Worm (Caenorhabditis elegans) whole organism, L4 larva: ENCODE results near the gene F31F4.11.

ENCODE experiments used
- F37D6.2 ChIP-seq: sonication (generic microtip); optimal IDR thresholded peaks from 2 replicates; lab custom pipeline; 2016; ENCODE audit warnings: mild to moderate bottlenecking, missing genetic modification characterization, missing compliant biosample characterization
- R02D3.7 ChIP-seq: fragments of 150-350 bp; sonication (generic microtip); optimal IDR thresholded peaks from 3 replicates; lab custom pipeline; 2014; ENCODE audit warnings: missing biosample characterization, missing genetic modification characterization
- T20F7.1 ChIP-seq: fragments of 200-800 bp; sonication (Bioruptor generic); optimal IDR thresholded peaks from 2 replicates; lab custom pipeline; 2018; ENCODE audit warnings: mild to moderate bottlenecking, missing genetic modification characterization, missing compliant biosample characterization
- Y105C5A.15 ChIP-seq: fragments of 200-800 bp; sonication (Bioruptor generic); IDR thresholded peaks from 2 replicates; pipeline ENCODE4 v1.3.6; 2022; ENCODE audit warnings: missing genetic modification characterization, missing compliant biosample characterization
- ZK546.5 ChIP-seq, 2 experiments: sonication (generic microtip); optimal IDR thresholded peaks; 2 replicates each; lab custom pipeline; 2017; ENCODE audit warnings: missing biosample characterization in 2 of 2, missing genetic modification characterization in 2 of 2
- aly-2 ChIP-seq: sonication (generic microtip); optimal IDR thresholded peaks from 2 replicates; lab custom pipeline; 2018; ENCODE audit warnings: missing biosample characterization, missing genetic modification characterization
- arid-1 ChIP-seq: fragments of 200-800 bp; sonication (Bioruptor generic); conservative IDR thresholded peaks from 2 replicates; pipeline ENCODE4 v1.3.6; 2022; ENCODE audit warnings: missing genetic modification reagents, missing genetic modification characterization, missing compliant biosample characterization
- ceh-32 ChIP-seq: sonication (generic microtip); optimal IDR thresholded peaks from 2 replicates; lab custom pipeline; 2016; ENCODE audit warnings: mild to moderate bottlenecking, missing genetic modification characterization, missing compliant biosample characterization; ENCODE audit not compliant: poor library complexity
- ceh-44 ChIP-seq: fragments of 200-800 bp; sonication (Bioruptor generic); IDR thresholded peaks from 2 replicates; pipeline ENCODE4 v1.3.6; 2022; ENCODE audit warnings: missing genetic modification reagents, missing genetic modification characterization, missing compliant biosample characterization
- ceh-62 ChIP-seq: sonication (generic microtip); optimal IDR thresholded peaks from 2 replicates; lab custom pipeline; 2017; ENCODE audit warnings: missing biosample characterization, missing genetic modification characterization
- ceh-82 ChIP-seq: sonication (generic microtip); optimal IDR thresholded peaks from 2 replicates; lab custom pipeline; 2017; ENCODE audit warnings: missing biosample characterization, missing genetic modification characterization
- ces-1 ChIP-seq: fragments of 150-350 bp; sonication (generic microtip); optimal IDR thresholded peaks from 4 replicates; lab custom pipeline; 2014; ENCODE audit warnings: missing biosample characterization, missing genetic modification reagents, missing genetic modification characterization
- cey-2 ChIP-seq: sonication (generic microtip); optimal IDR thresholded peaks from 3 replicates; lab custom pipeline; 2017; ENCODE audit warnings: missing genetic modification characterization, mild to moderate bottlenecking, missing compliant biosample characterization, antibody characterized with exemption, borderline replicate concordance; ENCODE audit not compliant: insufficient read depth
- daf-12 ChIP-seq: fragments of 150-350 bp; optimal IDR thresholded peaks from 2 replicates; lab custom pipeline; 2014; ENCODE audit warnings: missing biosample characterization, missing genetic modification reagents, missing genetic modification characterization
- dmd-6 ChIP-seq: fragments of 200-800 bp; sonication (Bioruptor generic); IDR thresholded peaks from 2 replicates; pipeline ENCODE4 v1.3.6; 2022; ENCODE audit warnings: missing genetic modification reagents, missing genetic modification characterization, missing compliant biosample characterization
- dmd-8 ChIP-seq: fragments of 200-800 bp; sonication (Bioruptor generic); IDR thresholded peaks from 2 replicates; pipeline ENCODE4 v1.3.6; 2022; ENCODE audit warnings: missing genetic modification characterization, missing compliant biosample characterization
- duxl-1 ChIP-seq: sonication (generic microtip); optimal IDR thresholded peaks from 2 replicates; lab custom pipeline; 2016; ENCODE audit warnings: mild to moderate bottlenecking, missing genetic modification characterization, moderate library complexity, missing compliant biosample characterization; ENCODE audit not compliant: poor library complexity
- dve-1 ChIP-seq: sonication (generic microtip); optimal IDR thresholded peaks from 2 replicates; lab custom pipeline; 2017; ENCODE audit warnings: antibody characterized with exemption, mild to moderate bottlenecking, missing genetic modification characterization, missing compliant biosample characterization; ENCODE audit not compliant: insufficient read depth
- egl-27 ChIP-seq: sonication (generic microtip); optimal IDR thresholded peaks from 3 replicates; lab custom pipeline; 2017; ENCODE audit warnings: missing biosample characterization, missing genetic modification reagents, missing genetic modification characterization
- fos-1 ChIP-seq: fragments of 150-350 bp; optimal IDR thresholded peaks from 2 replicates; lab custom pipeline; 2014; ENCODE audit warnings: missing biosample characterization, missing genetic modification characterization
- hlh-30 ChIP-seq: sonication (generic microtip); optimal IDR thresholded peaks from 2 replicates; lab custom pipeline; 2017; ENCODE audit warnings: antibody characterized with exemption, mild to moderate bottlenecking, missing genetic modification characterization, missing compliant biosample characterization; ENCODE audit not compliant: insufficient read depth
- hmg-1.1 ChIP-seq: fragments of 200-800 bp; sonication (Bioruptor generic); IDR thresholded peaks from 2 replicates; pipeline ENCODE4 v1.3.6; 2022; ENCODE audit warnings: missing genetic modification reagents, missing genetic modification characterization, missing compliant biosample characterization
- lim-7 ChIP-seq: fragments of 200-800 bp; sonication (Bioruptor generic); IDR thresholded peaks from 2 replicates; pipeline ENCODE4 v1.3.6; 2022; ENCODE audit warnings: missing genetic modification characterization, missing compliant biosample characterization
- lin-13 ChIP-seq: fragments of 150-350 bp; optimal IDR thresholded peaks from 2 replicates; lab custom pipeline; 2014; ENCODE audit warnings: missing biosample characterization, missing genetic modification reagents, missing genetic modification characterization
- lin-29 ChIP-seq: fragments of 200-800 bp; sonication (Bioruptor generic); IDR thresholded peaks from 2 replicates; pipeline ENCODE4 v1.3.6; 2022; ENCODE audit warnings: missing genetic modification reagents, missing genetic modification characterization, missing compliant biosample characterization
- lin-39 ChIP-seq: fragments of 150-350 bp; optimal IDR thresholded peaks from 2 replicates; lab custom pipeline; 2014; ENCODE audit warnings: missing biosample characterization, missing genetic modification reagents, missing genetic modification characterization
- lir-3 ChIP-seq: sonication (generic microtip); optimal IDR thresholded peaks from 2 replicates; lab custom pipeline; 2016; ENCODE audit warnings: mild to moderate bottlenecking, missing genetic modification characterization, missing compliant biosample characterization
- mes-2 ChIP-seq: sonication (generic microtip); optimal IDR thresholded peaks from 2 replicates; lab custom pipeline; 2016; ENCODE audit warnings: missing genotype, mild to moderate bottlenecking, missing genetic modification characterization, missing compliant biosample characterization; ENCODE audit not compliant: poor library complexity, severe bottlenecking
- mxl-3 ChIP-seq: fragments of 200-800 bp; sonication (Bioruptor generic); optimal IDR thresholded peaks from 2 replicates; lab custom pipeline; 2018; ENCODE audit warnings: mild to moderate bottlenecking, missing genetic modification characterization, missing compliant biosample characterization
- nhr-102 ChIP-seq: sonication (generic microtip); optimal IDR thresholded peaks from 2 replicates; lab custom pipeline; 2016; ENCODE audit warnings: mild to moderate bottlenecking, missing genetic modification characterization, moderate library complexity, missing compliant biosample characterization
- nhr-11 ChIP-seq: fragments of 150-350 bp; optimal IDR thresholded peaks from 2 replicates; lab custom pipeline; 2014; ENCODE audit warnings: missing biosample characterization, missing genetic modification characterization
- nhr-25 ChIP-seq: sonication (generic microtip); optimal IDR thresholded peaks from 2 replicates; lab custom pipeline; 2017; ENCODE audit warnings: missing genetic modification characterization, mild to moderate bottlenecking, missing compliant biosample characterization, antibody characterized with exemption, moderate library complexity, borderline replicate concordance; ENCODE audit not compliant: insufficient read depth
- nhr-28 ChIP-seq: fragments of 150-350 bp; optimal IDR thresholded peaks from 2 replicates; lab custom pipeline; 2014; ENCODE audit warnings: missing biosample characterization, missing genetic modification characterization
- nhr-42 ChIP-seq: fragments of 200-800 bp; sonication (Bioruptor generic); IDR thresholded peaks from 2 replicates; pipeline ENCODE4 v1.3.6; 2022; ENCODE audit warnings: missing genetic modification characterization, missing compliant biosample characterization
- nhr-6 ChIP-seq: fragments of 150-350 bp; optimal IDR thresholded peaks from 2 replicates; lab custom pipeline; 2014; ENCODE audit warnings: missing biosample characterization, missing genetic modification characterization
- nhr-76 ChIP-seq: fragments of 150-350 bp; optimal IDR thresholded peaks from 2 replicates; lab custom pipeline; 2014; ENCODE audit warnings: missing biosample characterization, missing genetic modification characterization
- nhr-77 ChIP-seq: fragments of 150-350 bp; optimal IDR thresholded peaks from 2 replicates; lab custom pipeline; 2014; ENCODE audit warnings: missing biosample characterization, missing genetic modification characterization
- php-3 ChIP-seq: fragments of 200-800 bp; sonication (Bioruptor generic); IDR thresholded peaks from 2 replicates; pipeline ENCODE4 v1.3.6; 2022; ENCODE audit warnings: missing genetic modification reagents, missing genetic modification characterization, missing compliant biosample characterization
- rbr-2 ChIP-seq: sonication (generic microtip); optimal IDR thresholded peaks from 2 replicates; lab custom pipeline; 2016; ENCODE audit warnings: missing genotype, missing genetic modification characterization, missing compliant biosample characterization
- sdz-12 ChIP-seq: fragments of 200-800 bp; sonication (Bioruptor generic); optimal IDR thresholded peaks from 2 replicates; lab custom pipeline; 2018; ENCODE audit warnings: mild to moderate bottlenecking, missing genetic modification characterization, missing compliant biosample characterization
- skn-1 ChIP-seq: fragments of 150-350 bp; optimal IDR thresholded peaks from 2 replicates; lab custom pipeline; 2014; ENCODE audit warnings: missing biosample characterization, missing genetic modification characterization
- vab-7 ChIP-seq: fragments of 200-800 bp; sonication (Bioruptor generic); IDR thresholded peaks from 2 replicates; pipeline ENCODE4 v1.3.6; 2022; ENCODE audit warnings: missing genetic modification reagents, missing genetic modification characterization, missing compliant biosample characterization
- zfp-2 ChIP-seq: sonication (generic microtip); optimal IDR thresholded peaks from 2 replicates; lab custom pipeline; 2016; ENCODE audit warnings: mild to moderate bottlenecking, missing genetic modification characterization, missing compliant biosample characterization
- zfp-3 ChIP-seq: fragments of 200-800 bp; sonication (Bioruptor generic); conservative IDR thresholded peaks from 2 replicates; pipeline ENCODE4 v1.3.6; 2022; ENCODE audit warnings: missing genetic modification reagents, missing genetic modification characterization, missing compliant biosample characterization
- zip-2 ChIP-seq: fragments of 150-350 bp; optimal IDR thresholded peaks from 2 replicates; lab custom pipeline; 2014; ENCODE audit warnings: missing biosample characterization, missing genetic modification characterization
- ztf-7 ChIP-seq: fragments of 150-350 bp; optimal IDR thresholded peaks from 2 replicates; lab custom pipeline; 2014; ENCODE audit warnings: missing biosample characterization, missing genetic modification characterization

Gene F31F4.11

ce11 chrV:646888-647287 is 17.3 kb downstream of the F31F4.11 start, which contains the start of gene ugt-42:
TSS of gene ugt-42 (plus strand) at chrV:647188.
- TF ChIP-seq F37D6.2 (tag; lab: Kevin White, UChicago) (no peak), nhr-25 (no peak), skn-1 (tag; lab: Kevin White, UChicago) (no peak), nhr-76 (tag; lab: Kevin White, UChicago) (no peak), lin-29 (GFP tag; lab: Robert Waterston, UW) (no peak), nhr-11 (tag; lab: Kevin White, UChicago) (no peak), fos-1 (tag; lab: Kevin White, UChicago) (no peak), ces-1 (GFP tag; lab: Kevin White, UChicago) (no peak), Y105C5A.15 (GFP tag; lab: Robert Waterston, UW) (no peak), vab-7 (GFP tag; lab: Robert Waterston, UW) (no peak), ceh-44 (GFP tag; lab: Robert Waterston, UW) (no peak), arid-1 (no peak), dmd-8 (no peak), zfp-3 (GFP tag; lab: Robert Waterston, UW) (no peak), ztf-7 (tag; lab: Kevin White, UChicago) (no peak), lin-39 (no peak)
- TF ChIP-seq, all 104 proteins: peak for 0

ce11 chrV:646129-646528 is 18.1 kb downstream of the F31F4.11 start, which contains the start of gene F48G7.12:
TSS of gene F48G7.12 (minus strand) at chrV:646229.
- TF ChIP-seq nhr-42 = no peak
- TF ChIP-seq nhr-11 (tag; lab: Kevin White, UChicago) = no peak
- no peak for TF ChIP-seq duxl-1 (tag; lab: Kevin White, UChicago)
- TF ChIP-seq rbr-2 (tag; lab: Kevin White, UChicago) = no peak
- no peak for TF ChIP-seq T20F7.1 (GFP tag; lab: Kevin White, UChicago)

ce11 chrV:642750-643149 is 21.5 kb downstream of the F31F4.11 start, which contains the start of gene nhr-190:
TSS of gene nhr-190 (minus strand) at chrV:642924.
- peak; percentile 58 for TF ChIP-seq hlh-30
- TF ChIP-seq hmg-1.1 (GFP tag; lab: Robert Waterston, UW) = 0 out of 2 replicates have a peak, but pooled peaks have one; percentile 39
- TF ChIP-seq rbr-2 (tag; lab: Kevin White, UChicago) = no peak
- 0 out of 2 replicates have a peak, but pooled peaks have one; percentile 3 for TF ChIP-seq lim-7 (GFP tag; lab: Robert Waterston, UW)
- no peak for TF ChIP-seq egl-27 (tag; lab: Kevin White, UChicago)
- TF ChIP-seq zfp-2 (tag; lab: Kevin White, UChicago) = no peak

ce11 chrV:638328-638727 is 25.9 kb downstream of the F31F4.11 start, which contains the start of gene srj-37:
TSS of gene srj-37 (plus strand) at chrV:638628.
- TF ChIP-seq R02D3.7 = no peak
- no peak for TF ChIP-seq mxl-3 (GFP tag; lab: Kevin White, UChicago)
- TF ChIP-seq zip-2 (tag; lab: Kevin White, UChicago) = no peak
- no peak for TF ChIP-seq aly-2 (tag; lab: Kevin White, UChicago)
- no peak for TF ChIP-seq php-3 (GFP tag; lab: Robert Waterston, UW)
- TF ChIP-seq dmd-6 = no peak
- no peak for TF ChIP-seq lin-13 (GFP tag; lab: Kevin White, UChicago)
- no peak for TF ChIP-seq ceh-32 (tag; lab: Kevin White, UChicago)
- TF ChIP-seq nhr-102 = no peak
- TF ChIP-seq F37D6.2 (tag; lab: Kevin White, UChicago) = no peak

- TF ChIP-seq daf-12 (tag; lab: Kevin White, UChicago) (no peak), lir-3 (no peak), cey-2 (tag; lab: Kevin White, UChicago) (no peak), ceh-82 (tag; lab: Kevin White, UChicago) (no peak), ZK546.5 (tag; optimal IDR thresholded peaks at IDR 0.05; lab: Kevin White, UChicago) (no peak), nhr-6 (tag; lab: Kevin White, UChicago) (no peak), mes-2 (tag; lab: Kevin White, UChicago) (no peak), ceh-62 (no peak), sdz-12 (GFP tag; lab: Kevin White, UChicago) (no peak), dve-1 (tag; lab: Kevin White, UChicago) (no peak), nhr-77 (no peak), nhr-28 (tag; lab: Kevin White, UChicago) (no peak)
Observed at ce11 chrV:636281-636680, 28.0 kb downstream of the F31F4.11 start, which contains the start of gene pals-31. TSS of gene pals-31 (plus strand) at chrV:636581.
